Worm (Caenorhabditis elegans) whole organism, L4 larva: Measurements from ENCODE around the gene emb-8.

Experiments used
- F10B5.3 ChIP-seq: sonication (generic microtip); optimal IDR thresholded peaks from 2 replicates; lab custom pipeline; 2016; ENCODE audit warnings: mild to moderate bottlenecking, missing genetic modification characterization, missing compliant biosample characterization
- F44E2.7 ChIP-seq: fragments of 200-800 bp; sonication (Bioruptor generic); IDR thresholded peaks from 2 replicates; pipeline ENCODE4 v2.1.2; 2022; ENCODE audit warnings: missing genetic modification characterization, missing compliant biosample characterization
- R02D3.7 ChIP-seq: fragments of 150-350 bp; sonication (generic microtip); optimal IDR thresholded peaks from 3 replicates; lab custom pipeline; 2014; ENCODE audit warnings: missing biosample characterization, missing genetic modification characterization
- T20F7.1 ChIP-seq: fragments of 200-800 bp; sonication (Bioruptor generic); optimal IDR thresholded peaks from 2 replicates; lab custom pipeline; 2018; ENCODE audit warnings: mild to moderate bottlenecking, missing genetic modification characterization, missing compliant biosample characterization
- T26A8.4 ChIP-seq: fragments of 200-800 bp; sonication (Bioruptor generic); IDR thresholded peaks from 2 replicates; pipeline ENCODE4 v1.3.6; 2022; ENCODE audit warnings: missing genetic modification characterization, missing compliant biosample characterization
- Y5F2A.4 ChIP-seq: fragments of 200-800 bp; sonication (Bioruptor generic); optimal IDR thresholded peaks from 2 replicates; lab custom pipeline; 2018; ENCODE audit warnings: mild to moderate bottlenecking, missing genetic modification characterization, missing compliant biosample characterization
- ceh-28 ChIP-seq: fragments of 150-350 bp; optimal IDR thresholded peaks from 2 replicates; lab custom pipeline; 2014; ENCODE audit warnings: missing biosample characterization, missing genetic modification reagents, missing genetic modification characterization
- daf-16 ChIP-seq, 3 experiments: sonication (generic microtip); optimal IDR thresholded peaks; 2 replicates each; lab custom pipeline; 2016 to 2017; ENCODE audit warnings: missing genetic modification characterization in 3 of 3, missing genetic modification reagents in 3 of 3, mild to moderate bottlenecking in 2 of 3, missing compliant biosample characterization in 2 of 3, missing biosample characterization in 1 of 3, moderate library complexity in 1 of 3
- daf-8 ChIP-seq: fragments of 200-800 bp; sonication (Bioruptor generic); IDR thresholded peaks from 2 replicates; pipeline ENCODE4 v1.3.6; 2022; ENCODE audit warnings: missing genetic modification characterization, missing compliant biosample characterization
- dpl-1 ChIP-seq: fragments of 150-350 bp; optimal IDR thresholded peaks from 2 replicates; lab custom pipeline; 2014; ENCODE audit warnings: missing biosample characterization, missing genetic modification reagents, missing genetic modification characterization
- fkh-10 ChIP-seq: fragments of 150-350 bp; optimal IDR thresholded peaks from 2 replicates; lab custom pipeline; 2014; ENCODE audit warnings: missing biosample characterization, missing genetic modification reagents, missing genetic modification characterization
- hlh-11 ChIP-seq: fragments of 200-800 bp; sonication (Bioruptor generic); optimal IDR thresholded peaks from 2 replicates; lab custom pipeline; 2018; ENCODE audit warnings: mild to moderate bottlenecking, missing genetic modification characterization, missing compliant biosample characterization
- hlh-30 ChIP-seq: sonication (generic microtip); optimal IDR thresholded peaks from 2 replicates; lab custom pipeline; 2017; ENCODE audit warnings: antibody characterized with exemption, mild to moderate bottlenecking, missing genetic modification characterization, missing compliant biosample characterization; ENCODE audit not compliant: insufficient read depth
- hmg-1.1 ChIP-seq: fragments of 200-800 bp; sonication (Bioruptor generic); IDR thresholded peaks from 2 replicates; pipeline ENCODE4 v1.3.6; 2022; ENCODE audit warnings: missing genetic modification reagents, missing genetic modification characterization, missing compliant biosample characterization
- lin-1 ChIP-seq: fragments of 200-800 bp; sonication (Bioruptor generic); IDR thresholded peaks from 2 replicates; pipeline ENCODE4 v1.3.6; 2022; ENCODE audit warnings: missing genetic modification reagents, missing genetic modification characterization, missing compliant biosample characterization
- lin-29 ChIP-seq: fragments of 200-800 bp; sonication (Bioruptor generic); IDR thresholded peaks from 2 replicates; pipeline ENCODE4 v1.3.6; 2022; ENCODE audit warnings: missing genetic modification reagents, missing genetic modification characterization, missing compliant biosample characterization
- lin-38 ChIP-seq: fragments of 200-800 bp; sonication (Bioruptor generic); IDR thresholded peaks from 2 replicates; pipeline ENCODE4 v1.3.6; 2022; ENCODE audit warnings: missing genetic modification reagents, missing genetic modification characterization, missing compliant biosample characterization
- lsy-2 ChIP-seq, 2 experiments: fragments of 150-350 bp in 1 of 2; sonication (generic microtip) in 1 of 2; optimal IDR thresholded peaks; 2 replicates each; lab custom pipeline; 2014 to 2017; ENCODE audit warnings: missing biosample characterization in 2 of 2, missing genetic modification characterization in 2 of 2
- mdl-1 ChIP-seq, 2 experiments: fragments of 150-350 bp in 1 of 2; sonication (generic microtip) in 1 of 2; optimal IDR thresholded peaks; 2 replicates each; lab custom pipeline; 2014 to 2017; ENCODE audit warnings: missing biosample characterization in 2 of 2, missing genetic modification characterization in 2 of 2
- mes-2 ChIP-seq: sonication (generic microtip); optimal IDR thresholded peaks from 2 replicates; lab custom pipeline; 2016; ENCODE audit warnings: missing genotype, mild to moderate bottlenecking, missing genetic modification characterization, missing compliant biosample characterization; ENCODE audit not compliant: poor library complexity, severe bottlenecking
- mxl-3 ChIP-seq: fragments of 200-800 bp; sonication (Bioruptor generic); optimal IDR thresholded peaks from 2 replicates; lab custom pipeline; 2018; ENCODE audit warnings: mild to moderate bottlenecking, missing genetic modification characterization, missing compliant biosample characterization
- nhr-25 ChIP-seq: sonication (generic microtip); optimal IDR thresholded peaks from 2 replicates; lab custom pipeline; 2017; ENCODE audit warnings: missing genetic modification characterization, mild to moderate bottlenecking, missing compliant biosample characterization, antibody characterized with exemption, moderate library complexity, borderline replicate concordance; ENCODE audit not compliant: insufficient read depth
- nhr-28 ChIP-seq: fragments of 150-350 bp; optimal IDR thresholded peaks from 2 replicates; lab custom pipeline; 2014; ENCODE audit warnings: missing biosample characterization, missing genetic modification characterization
- nhr-48 ChIP-seq: sonication (generic microtip); optimal IDR thresholded peaks from 2 replicates; lab custom pipeline; 2016; ENCODE audit warnings: mild to moderate bottlenecking, missing genetic modification characterization, missing compliant biosample characterization
- nhr-6 ChIP-seq: fragments of 150-350 bp; optimal IDR thresholded peaks from 2 replicates; lab custom pipeline; 2014; ENCODE audit warnings: missing biosample characterization, missing genetic modification characterization
- nhr-77 ChIP-seq: fragments of 150-350 bp; optimal IDR thresholded peaks from 2 replicates; lab custom pipeline; 2014; ENCODE audit warnings: missing biosample characterization, missing genetic modification characterization
- sdz-12 ChIP-seq: fragments of 200-800 bp; sonication (Bioruptor generic); optimal IDR thresholded peaks from 2 replicates; lab custom pipeline; 2018; ENCODE audit warnings: mild to moderate bottlenecking, missing genetic modification characterization, missing compliant biosample characterization
- tra-1 ChIP-seq: fragments of 200-800 bp; sonication (Bioruptor generic); IDR thresholded peaks from 2 replicates; pipeline ENCODE4 v1.3.6; 2022; ENCODE audit warnings: missing genetic modification reagents, missing genetic modification characterization, missing compliant biosample characterization
- unc-39 ChIP-seq: sonication (generic microtip); optimal IDR thresholded peaks from 2 replicates; lab custom pipeline; 2017; ENCODE audit warnings: missing biosample characterization, missing genetic modification characterization
- unc-62 ChIP-seq, 3 experiments: fragments of 150-350 bp in 1 of 3; sonication (generic microtip); optimal IDR thresholded peaks in 2 of 3; peaks in 1 of 3; 1 replicate in 1 of 3; 2 replicates in 2 of 3; lab custom pipeline; 2014 to 2017; ENCODE audit warnings: missing biosample characterization in 3 of 3, missing genetic modification characterization in 3 of 3, missing genetic modification reagents in 3 of 3, missing genotype in 1 of 3
- zip-2 ChIP-seq: fragments of 150-350 bp; optimal IDR thresholded peaks from 2 replicates; lab custom pipeline; 2014; ENCODE audit warnings: missing biosample characterization, missing genetic modification characterization
- ztf-11 ChIP-seq: fragments of 150-350 bp; optimal IDR thresholded peaks from 2 replicates; lab custom pipeline; 2014; ENCODE audit warnings: missing biosample characterization, missing genetic modification characterization

Gene emb-8

ce11 chrIII:5169699-5170098, 29.8 kb downstream of the emb-8 start, which contains the start of gene ulp-1:
TSS of gene ulp-1 (minus strand) at chrIII:5169799.
- TF ChIP-seq nhr-25 (tag; lab: Kevin White, UChicago) (no peak), R02D3.7 (tag; lab: Kevin White, UChicago) (no peak), F10B5.3 (tag; lab: Kevin White, UChicago) (peak; percentile 14), sdz-12 (GFP tag; lab: Kevin White, UChicago) (no peak), mxl-3 (GFP tag; lab: Kevin White, UChicago) (no peak), unc-62 (GFP tag; optimal IDR thresholded peaks at IDR 0.05 in 1 of 2; lab: Kevin White, UChicago) (no peak), unc-62 (tag; optimal IDR thresholded peaks at IDR 0.05; lab: Kevin White, UChicago) (no peak), Y5F2A.4 (no peak), T26A8.4 (GFP tag; lab: Robert Waterston, UW) (no peak), tra-1 (GFP tag; lab: Robert Waterston, UW) (no peak), fkh-10 (GFP tag; lab: Kevin White, UChicago) (no peak), F44E2.7 (GFP tag; lab: Robert Waterston, UW) (no peak), nhr-48 (tag; lab: Kevin White, UChicago) (no peak), lin-38 (GFP tag; lab: Robert Waterston, UW) (peak; percentile 24; the same call in 1 of the 2 replicates), lin-1 (GFP tag; lab: Robert Waterston, UW) (no peak), daf-8 (GFP tag; lab: Robert Waterston, UW) (no peak), ztf-11 (tag; lab: Kevin White, UChicago) (no peak), zip-2 (no peak), lin-29 (no peak)

DNA sequence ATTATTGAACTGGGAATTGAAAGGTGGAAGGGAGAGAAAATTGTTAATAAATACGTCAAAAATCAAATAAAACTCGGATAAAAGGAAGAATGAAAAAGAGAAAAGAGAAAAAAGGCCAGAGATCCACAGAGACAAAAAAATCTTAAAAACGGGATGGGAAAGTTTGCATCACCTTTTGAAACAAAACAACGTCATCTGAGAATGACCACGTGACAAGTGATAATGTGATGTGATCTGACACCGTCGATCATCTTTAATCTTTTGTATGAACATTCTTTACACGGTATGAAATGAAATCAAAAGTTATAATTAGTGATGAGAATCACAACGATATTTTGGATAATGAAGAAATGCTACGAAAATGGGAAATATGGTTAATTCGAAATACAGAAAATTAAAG, 33.7 kb downstream of the emb-8 start:
- TF ChIP-seq hlh-30 (tag; lab: Kevin White, UChicago) (peak; percentile 60), T20F7.1 (GFP tag; lab: Kevin White, UChicago) (no peak), mdl-1 (tag; optimal IDR thresholded peaks at IDR 0.05; lab: Kevin White, UChicago) (peak in 1 of 2 experiments; percentile 4), nhr-77 (peak; percentile 16), hlh-11 (tag; lab: Kevin White, UChicago) (peak; percentile 19), Y5F2A.4 (no peak), nhr-28 (peak; percentile 29)

DNA sequence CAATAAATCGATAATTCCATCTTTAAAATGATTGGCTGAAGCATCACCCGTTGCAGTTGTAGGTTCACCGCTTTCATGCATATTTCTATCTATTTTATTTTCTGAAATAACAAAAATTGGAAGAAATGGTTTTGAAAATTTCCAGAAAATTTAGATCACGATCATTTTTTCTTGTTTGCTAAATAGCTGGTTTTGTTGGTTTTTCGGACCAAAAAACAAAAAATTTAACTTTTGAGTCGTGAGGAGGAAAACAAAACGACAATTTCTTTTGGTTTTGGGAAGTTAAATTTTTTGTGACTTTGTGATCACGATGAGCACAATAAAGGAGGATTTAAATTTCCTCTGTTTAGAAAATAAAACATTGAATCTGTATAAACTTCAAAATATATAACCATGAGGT, 34.3 kb downstream of the emb-8 start, which contains the start of gene T10F2.2:
T10F2.2 (minus strand) TSS at position 101 of the 400 bp plus-strand sequence.
- no peak for TF ChIP-seq hmg-1.1 (GFP tag; lab: Robert Waterston, UW)
- no peak for TF ChIP-seq ceh-28 (tag; lab: Kevin White, UChicago)
- TF ChIP-seq nhr-48 (tag; lab: Kevin White, UChicago): no peak
- TF ChIP-seq sdz-12 (GFP tag; lab: Kevin White, UChicago): no peak
- no peak for TF ChIP-seq unc-39 (tag; lab: Kevin White, UChicago)

DNA sequence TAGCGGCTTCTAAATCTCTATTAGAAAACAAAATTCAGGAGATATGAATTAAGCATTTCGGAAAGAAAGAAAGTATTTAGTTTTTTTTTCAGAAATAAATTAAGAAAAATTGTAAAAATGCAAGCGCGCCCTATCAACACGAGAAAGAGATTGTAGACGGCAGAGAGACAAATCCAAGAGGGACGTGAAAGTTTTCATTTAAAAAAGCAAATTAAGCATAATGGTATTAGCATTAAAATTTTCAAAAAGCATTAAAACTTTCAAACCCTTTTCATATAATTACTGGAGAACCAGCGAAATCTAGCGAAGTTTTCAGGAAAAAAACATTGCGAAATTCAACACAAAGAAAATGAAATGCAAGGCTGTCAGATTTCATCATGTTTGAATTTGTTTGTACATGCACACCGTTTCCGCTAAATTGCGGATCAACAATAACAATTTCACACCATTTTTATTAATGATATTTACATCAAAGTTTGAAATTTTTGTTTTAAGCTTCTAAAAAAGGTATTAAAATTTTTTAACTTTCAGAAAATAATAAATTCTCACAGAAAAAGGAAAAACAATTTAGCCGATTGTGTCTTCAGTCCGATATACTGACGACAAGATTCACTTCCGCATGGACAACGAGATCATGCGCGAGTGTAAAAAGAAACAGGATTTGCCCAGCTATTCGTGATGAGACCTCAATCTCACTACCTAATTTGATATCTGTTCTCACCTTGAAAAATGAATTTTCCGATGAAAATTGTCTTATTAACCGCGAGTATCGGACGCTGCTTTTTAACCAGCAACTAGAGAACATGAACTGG, 36.5 kb downstream of the emb-8 start, which contains the start of gene gars-1:
gars-1 (minus strand) TSS at position 808 of the 812 bp plus-strand sequence.
- TF ChIP-seq lin-38 (GFP tag; lab: Robert Waterston, UW) (0 out of 2 replicates have a peak, but pooled peaks have one; percentile 12), ztf-11 (tag; lab: Kevin White, UChicago) (no peak), mxl-3 (GFP tag; lab: Kevin White, UChicago) (no peak), mes-2 (tag; lab: Kevin White, UChicago) (peak; percentile 8), nhr-77 (peak; percentile 9), lsy-2 (tag; optimal IDR thresholded peaks at IDR 0.05; lab: Kevin White, UChicago) (peak in 1 of 2 experiments; percentile 2), dpl-1 (GFP tag; lab: Kevin White, UChicago) (peak; percentile 11), daf-16 (GFP tag; optimal IDR thresholded peaks at IDR 0.05; lab: Kevin White, UChicago) (no peak), daf-16 (tag; optimal IDR thresholded peaks at IDR 0.05; lab: Kevin White, UChicago) (peak; percentile 14), nhr-48 (tag; lab: Kevin White, UChicago) (no peak), nhr-6 (tag; lab: Kevin White, UChicago) (peak; percentile 17)
